Fruit fly (Drosophila melanogaster): ENCODE results near the gene CG3638.

CG3638 gene

dm6 chrX:1239832-1240231 lies 3.3 kb upstream of the CG3638 start, which contains the start of gene CG11403 (continued):
- peak; percentile 44; the same call in 1 of the 2 replicates for TF ChIP-seq nerfin-2 (GFP tag; IDR thresholded peaks at IDR 0.05; ENCODE audit: partially characterized antibody)
- TF ChIP-seq CG7928 (GFP tag; optimal IDR thresholded peaks at IDR 0.05), result peak; percentile 49
- TF ChIP-seq disco-r (GFP tag; optimal IDR thresholded peaks at IDR 0.05), result no peak
- TF ChIP-seq Hsf (GFP tag; optimal IDR thresholded peaks at IDR 0.05), result peak; percentile 32
- peak; percentile 12 for TF ChIP-seq CG8290 (GFP tag; optimal IDR thresholded peaks at IDR 0.05)
- TF ChIP-seq CG8290 (tag; optimal IDR thresholded peaks at IDR 0.05), result no peak
- peak; percentile 64 for TF ChIP-seq Bgb (GFP tag; IDR thresholded peaks at IDR 0.05; ENCODE audit: partially characterized antibody)
- TF ChIP-seq sna (GFP tag; IDR thresholded peaks at IDR 0.05; ENCODE audit: partially characterized antibody), result peak; percentile 85
- TF ChIP-seq zen (tag; optimal IDR thresholded peaks at IDR 0.05), result peak; percentile 4
- no peak for TF ChIP-seq fd3F (GFP tag; optimal IDR thresholded peaks at IDR 0.05)
- peak; percentile 49; the same call in 2 of the 3 replicates for TF ChIP-seq CG17361 (GFP tag; IDR thresholded peaks at IDR 0.05)
- peak; percentile 87 for TF ChIP-seq knrl (GFP tag; IDR thresholded peaks at IDR 0.05; ENCODE audit: partially characterized antibody)
- TF ChIP-seq nmo (GFP tag; optimal IDR thresholded peaks at IDR 0.05), result peak; percentile 55
- peak; percentile 83 for TF ChIP-seq phol (tag; optimal IDR thresholded peaks at IDR 0.05)
- peak; percentile 19 for TF ChIP-seq fu2 (GFP tag; optimal IDR thresholded peaks at IDR 0.05)
- peak; percentile 81; the same call in 2 of the 3 replicates for TF ChIP-seq CG11560 (tag; IDR thresholded peaks at IDR 0.05)
- no peak for TF ChIP-seq croc (GFP tag; conservative IDR thresholded peaks at IDR 0.05)
- TF ChIP-seq stc (GFP tag; IDR thresholded peaks at IDR 0.05), result no peak
- TF ChIP-seq CG11504 (tag; optimal IDR thresholded peaks at IDR 0.05), result peak; percentile 27
- TF ChIP-seq CTCF (GFP tag; optimal IDR thresholded peaks at IDR 0.05), result peak; percentile 62
- peak; percentile 27 for TF ChIP-seq CG9727 (GFP tag; optimal IDR thresholded peaks at IDR 0.05)
- peak; percentile 93 for TF ChIP-seq Dll (GFP tag; IDR thresholded peaks at IDR 0.05; ENCODE audit: partially characterized antibody)
- no peak for TF ChIP-seq CG16779 (GFP tag; IDR thresholded peaks at IDR 0.05)
- peak in 1 of 2 experiments; percentile 18 for TF ChIP-seq tll (GFP tag; optimal IDR thresholded peaks at IDR 0.05)
- peak; percentile 15 for TF ChIP-seq CG4617 (GFP tag; optimal IDR thresholded peaks at IDR 0.05; ENCODE audit: borderline replicate concordance)
- peak; percentile 66 for TF ChIP-seq CG14710 (tag; optimal IDR thresholded peaks at IDR 0.05)
- peak; percentile 41 for TF ChIP-seq lilli (GFP tag; optimal IDR thresholded peaks at IDR 0.05)
- peak in 1 of 3 experiments; percentile 13 for TF ChIP-seq lola (GFP tag; optimal IDR thresholded peaks at IDR 0.05)
- TF ChIP-seq crp (GFP tag; optimal IDR thresholded peaks at IDR 0.05), result no peak
- peak; percentile 12 for TF ChIP-seq CG13894 (tag; optimal IDR thresholded peaks at IDR 0.05)
- TF ChIP-seq BEAF-32 (GFP tag; optimal IDR thresholded peaks at IDR 0.05), result peak; percentile 95
- TF ChIP-seq Max (GFP tag; optimal IDR thresholded peaks at IDR 0.05), result peak; percentile 51
- TF ChIP-seq CG17829 (tag; optimal IDR thresholded peaks at IDR 0.05), result peak; percentile 22
- no peak for TF ChIP-seq chinmo (GFP tag; IDR thresholded peaks at IDR 0.05; ENCODE audit: partially characterized antibody)
- TF ChIP-seq CG33213 (GFP tag; optimal IDR thresholded peaks at IDR 0.05), result peak; percentile 23
- TF ChIP-seq bbx (GFP tag; IDR thresholded peaks at IDR 0.05; ENCODE audit: partially characterized antibody), result peak; percentile 55
- TF ChIP-seq CG30020 (tag; optimal IDR thresholded peaks at IDR 0.05), result no peak
- peak; percentile 20 for TF ChIP-seq CG10267 (tag; optimal IDR thresholded peaks at IDR 0.05)
- TF ChIP-seq CG14860 (GFP tag; IDR thresholded peaks at IDR 0.05; ENCODE audit: partially characterized antibody), result peak; percentile 75
- TF ChIP-seq CG17612 (GFP tag; IDR thresholded peaks at IDR 0.05), result no peak
- TF ChIP-seq CkIIα-i1 (GFP tag; IDR thresholded peaks at IDR 0.05), result no peak
- peak; percentile 20 for TF ChIP-seq CG2712 (tag; optimal IDR thresholded peaks at IDR 0.05)
- TF ChIP-seq CG6765 (GFP tag; optimal IDR thresholded peaks at IDR 0.05), result no peak
- peak; percentile 85 for TF ChIP-seq hbn (GFP tag; IDR thresholded peaks at IDR 0.05; ENCODE audit: partially characterized antibody)
- TF ChIP-seq usp (GFP tag; optimal IDR thresholded peaks at IDR 0.05), result no peak
- TF ChIP-seq Dip3 (GFP tag; optimal IDR thresholded peaks at IDR 0.05), result peak; percentile 36
- TF ChIP-seq CG9797 (GFP tag; optimal IDR thresholded peaks at IDR 0.05), result peak; percentile 80
- TF ChIP-seq Dp (GFP tag; optimal IDR thresholded peaks at IDR 0.05), result peak; percentile 94
- no peak for TF ChIP-seq schlank (tag; optimal IDR thresholded peaks at IDR 0.05)

Data from whole organism, embryonic.